Fruit fly (Drosophila melanogaster): ENCODE data around the gene CG8541.

CG8541 gene

dm6 chr3L:7433325-7433827 is 38.0 kb upstream of the CG8541 start:
- peak in 1 of 2 experiments; percentile 15 for TF ChIP-seq foxo (GFP tag; optimal IDR thresholded peaks at IDR 0.05)
- TF ChIP-seq Dfd (GFP tag; optimal IDR thresholded peaks at IDR 0.05) = peak; percentile 21
- TF ChIP-seq HLH106 (tag; optimal IDR thresholded peaks at IDR 0.05) = no peak
- no peak for TF ChIP-seq Hr78 (GFP tag; optimal IDR thresholded peaks at IDR 0.05)
- no peak for TF ChIP-seq Vsx2 (GFP tag; optimal IDR thresholded peaks at IDR 0.05; ENCODE audit: partially characterized antibody)

- TF ChIP-seq sage (GFP tag; optimal IDR thresholded peaks at IDR 0.05) (no peak), Hr78 (GFP tag; optimal IDR thresholded peaks at IDR 0.05) (no peak), HLH106 (tag; optimal IDR thresholded peaks at IDR 0.05) (no peak), Hnf4 (GFP tag; optimal IDR thresholded peaks at IDR 0.05) (no peak), usp (GFP tag; optimal IDR thresholded peaks at IDR 0.05) (no peak), Sp1 (GFP tag; optimal IDR thresholded peaks at IDR 0.05) (no peak), br (GFP tag; optimal IDR thresholded peaks at IDR 0.05) (no peak), Dfd (GFP tag; optimal IDR thresholded peaks at IDR 0.05) (no peak), pan (optimal IDR thresholded peaks at IDR 0.05) (no peak), h (GFP tag; optimal IDR thresholded peaks at IDR 0.05) (no peak), Dif (GFP tag; optimal IDR thresholded peaks at IDR 0.05; ENCODE audit: partially characterized antibody) (no peak), woc (GFP tag; optimal IDR thresholded peaks at IDR 0.05) (no peak), psq (GFP tag; optimal IDR thresholded peaks at IDR 0.05) (no peak), CG9705 (GFP tag; optimal IDR thresholded peaks at IDR 0.05) (no peak)
These were observed 37.2 kb upstream of the CG8541 start for dm6 chr3L:7434198-7434597.

dm6 chr3L:7434715-7435653 is 36.4 kb upstream of the CG8541 start, which contains the start of gene Rac2:
Gene Rac2 (minus strand): TSS chr3L:7435190.
- peak; percentile 22 for TF ChIP-seq Sp1 (GFP tag; optimal IDR thresholded peaks at IDR 0.05)
- peak; percentile 41 for TF ChIP-seq Vsx2 (GFP tag; optimal IDR thresholded peaks at IDR 0.05; ENCODE audit: partially characterized antibody)
- peak; percentile 41 for TF ChIP-seq woc (GFP tag; optimal IDR thresholded peaks at IDR 0.05)
- peak; percentile 75 to 87 for TF ChIP-seq dl (GFP tag; optimal IDR thresholded peaks at IDR 0.05; ENCODE audit: insufficient read depth in 1 of 2, partially characterized antibody in 2 of 2)
- peak; percentile 94 for TF ChIP-seq Dif (GFP tag; optimal IDR thresholded peaks at IDR 0.05; ENCODE audit: partially characterized antibody)
- no peak for TF ChIP-seq N (GFP tag; optimal IDR thresholded peaks at IDR 0.05)
- TF ChIP-seq dmrt93B (GFP tag; optimal IDR thresholded peaks at IDR 0.05) = peak; percentile 21
- no peak for TF ChIP-seq Hr83 (GFP tag; optimal IDR thresholded peaks at IDR 0.05; ENCODE audit: poor library complexity, severe bottlenecking)
- TF ChIP-seq CrebA (GFP tag; optimal IDR thresholded peaks at IDR 0.05; ENCODE audit: borderline replicate concordance) = no peak
- no peak for TF ChIP-seq Myc (optimal IDR thresholded peaks at IDR 0.05)
- TF ChIP-seq h (GFP tag; optimal IDR thresholded peaks at IDR 0.05) = peak; percentile 65
- TF ChIP-seq tai (GFP tag; optimal IDR thresholded peaks at IDR 0.05) = peak; percentile 58
- no peak for TF ChIP-seq sv (GFP tag; optimal IDR thresholded peaks at IDR 0.05)
- peak; percentile 60 for TF ChIP-seq HLH106 (tag; optimal IDR thresholded peaks at IDR 0.05)
- no peak for TF ChIP-seq lola (GFP tag; optimal IDR thresholded peaks at IDR 0.05)
- TF ChIP-seq GATAd (GFP tag; optimal IDR thresholded peaks at IDR 0.05) = no peak
- no peak for TF ChIP-seq Mio (GFP tag; optimal IDR thresholded peaks at IDR 0.05)
- TF ChIP-seq sage (GFP tag; optimal IDR thresholded peaks at IDR 0.05) = no peak
- peak in 1 of 2 experiments; percentile 34 for TF ChIP-seq foxo (GFP tag; optimal IDR thresholded peaks at IDR 0.05)
- no peak for TF ChIP-seq Abd-B (GFP tag; optimal IDR thresholded peaks at IDR 0.05)
- peak; percentile 99 for TF ChIP-seq Jra (GFP tag; optimal IDR thresholded peaks at IDR 0.05)
- no peak for TF ChIP-seq Rel (GFP tag; optimal IDR thresholded peaks at IDR 0.05)
- peak; percentile 42 for TF ChIP-seq Rel (tag; optimal IDR thresholded peaks at IDR 0.05)
- no peak for TF ChIP-seq Hr78 (GFP tag; optimal IDR thresholded peaks at IDR 0.05)
- peak; percentile 61 for TF ChIP-seq fru (GFP tag; optimal IDR thresholded peaks at IDR 0.05)
- TF ChIP-seq ey (GFP tag; optimal IDR thresholded peaks at IDR 0.05) = peak; percentile 50
- no peak for TF ChIP-seq brk (GFP tag; optimal IDR thresholded peaks at IDR 0.05)
- TF ChIP-seq CG9705 (GFP tag; optimal IDR thresholded peaks at IDR 0.05) = no peak
- peak; percentile 37 for TF ChIP-seq br (GFP tag; optimal IDR thresholded peaks at IDR 0.05)
- TF ChIP-seq jim (GFP tag; optimal IDR thresholded peaks at IDR 0.05) = no peak
- no peak for TF ChIP-seq dsf (GFP tag; optimal IDR thresholded peaks at IDR 0.05; ENCODE audit: borderline replicate concordance)
- peak; percentile 30 for TF ChIP-seq psq (GFP tag; optimal IDR thresholded peaks at IDR 0.05)
- no peak for TF ChIP-seq usp (GFP tag; optimal IDR thresholded peaks at IDR 0.05)
- TF ChIP-seq CG32264 (GFP tag; optimal IDR thresholded peaks at IDR 0.05) = no peak
- TF ChIP-seq pan (optimal IDR thresholded peaks at IDR 0.05) = no peak
- TF ChIP-seq rgr (GFP tag; optimal IDR thresholded peaks at IDR 0.05) = peak; percentile 51
- no peak for TF ChIP-seq Dfd (GFP tag; optimal IDR thresholded peaks at IDR 0.05)
- peak; percentile 28 for TF ChIP-seq Hnf4 (GFP tag; optimal IDR thresholded peaks at IDR 0.05)
- peak; percentile 37 for TF ChIP-seq OdsH (GFP tag; optimal IDR thresholded peaks at IDR 0.05)

Measured in whole organism, wandering third instar larva.